Worm (Caenorhabditis elegans): Measurements from ENCODE around the gene str-67.

DNA sequence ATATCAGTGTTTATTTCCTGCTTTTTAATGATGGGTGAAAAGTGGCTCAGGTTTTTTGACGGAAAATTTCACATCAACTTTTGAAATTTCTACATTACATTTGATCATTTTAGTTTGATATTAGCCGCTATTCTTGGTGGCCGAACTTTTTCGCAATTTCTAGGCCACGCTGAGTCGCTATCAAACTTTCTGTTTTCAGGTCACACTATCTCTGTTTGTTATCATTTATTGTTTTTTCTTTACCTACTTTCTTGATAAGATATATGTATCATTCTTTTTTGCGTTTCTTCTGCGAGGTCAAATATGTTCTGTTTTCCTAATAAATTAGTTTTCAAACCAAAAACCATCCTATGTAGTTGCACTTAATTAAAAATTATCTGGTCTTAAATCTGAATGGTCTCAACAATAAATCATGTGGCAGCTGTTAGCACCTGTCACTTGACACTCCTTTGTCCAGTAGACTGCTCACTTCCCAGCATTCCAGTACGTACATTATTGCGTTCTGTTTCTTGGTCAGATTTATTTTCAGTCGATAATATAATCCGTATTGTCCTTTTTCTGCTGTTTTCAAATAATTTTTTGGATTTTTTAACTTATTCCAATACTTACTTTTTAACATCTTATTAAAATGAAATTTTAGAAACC lies 4.0 kb downstream of the str-67 start:
- TF ChIP-seq lin-35 (GFP tag; optimal IDR thresholded peaks at IDR 0.05) (no peak), ets-4 (GFP tag; optimal IDR thresholded peaks at IDR 0.05) (no peak), B0336.3 (GFP tag; IDR thresholded peaks at IDR 0.05) (no peak), gei-17 (GFP tag; optimal IDR thresholded peaks at IDR 0.05) (no peak), F22D6.2 (tag; optimal IDR thresholded peaks at IDR 0.05) (no peak), unc-62 (GFP tag; optimal IDR thresholded peaks at IDR 0.05) (no peak)
